Worm (Caenorhabditis elegans) whole organism, early embryonic: Measurements from ENCODE around the gene sid-3.

Experiments
- ama-1 ChIP-seq: fragments of 150-350 bp; optimal IDR thresholded peaks from 2 replicates; lab custom pipeline; 2014
- flt-1 ChIP-seq: fragments of 200-800 bp; sonication (Bioruptor generic); IDR thresholded peaks from 2 replicates; pipeline ENCODE4 v1.3.6; 2022; ENCODE audit warnings: missing genetic modification characterization, missing compliant biosample characterization
- sea-1 ChIP-seq: fragments of 200-800 bp; sonication (Bioruptor generic); conservative IDR thresholded peaks from 2 replicates; pipeline ENCODE4 v1.3.6; 2022; ENCODE audit warnings: missing genetic modification characterization, missing compliant biosample characterization

ce11 chrX:17203399-17203798 lies 17.2 kb downstream of the sid-3 start:
- no peak for TF ChIP-seq flt-1 (GFP tag; lab: Robert Waterston, UW)
- TF ChIP-seq ama-1 (lab: Kevin White, UChicago), result no peak
- TF ChIP-seq sea-1, result no peak
